Worm (Caenorhabditis elegans): ENCODE results near the gene Y56A3A.28.
"Not testable (repeated sequence)": the region's sequence is repeated elsewhere in the genome, so short reads cannot be mapped to it uniquely, and the experiment has no call there.

The Y56A3A.28 gene

DNA sequence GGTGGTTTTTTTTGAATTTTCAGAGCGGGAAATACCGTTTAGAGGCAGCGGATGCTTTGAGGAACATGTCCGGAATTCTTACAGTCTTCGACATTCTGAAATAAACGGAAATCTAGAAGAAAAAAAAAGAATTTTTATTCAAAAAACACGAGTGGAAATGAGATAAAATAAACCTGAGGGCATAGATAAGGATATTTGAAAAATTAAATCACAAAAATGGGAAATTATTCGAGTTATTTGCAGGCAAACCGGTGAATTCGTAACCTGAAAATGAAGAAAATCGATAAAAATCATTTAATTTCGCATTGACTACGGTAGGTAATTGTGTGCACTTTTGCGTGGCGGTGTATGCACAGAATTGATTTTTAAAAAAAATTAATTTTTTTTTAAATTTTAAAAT, 2.8 kb upstream of the Y56A3A.28 start, which contains the start of gene ung-1:
Gene ung-1, minus strand, starts transcription at position 101 of the 400 bp plus-strand sequence.
- no peak for TF ChIP-seq ceh-79 (tag; optimal IDR thresholded peaks at IDR 0.05)
- TF ChIP-seq lin-54 (GFP tag; optimal IDR thresholded peaks at IDR 0.05), result no peak
- TF ChIP-seq lsl-1 (GFP tag; optimal IDR thresholded peaks at IDR 0.05), result peak; percentile 76
- TF ChIP-seq snpc-3.4 (tag; optimal IDR thresholded peaks at IDR 0.05), result no peak
- TF ChIP-seq ceh-40 (GFP tag; IDR thresholded peaks at IDR 0.05), result no peak
- TF ChIP-seq ztf-3 (GFP tag; optimal IDR thresholded peaks at IDR 0.05), result no peak

ce11 chrIII:11967049-11967448, 4.1 kb downstream of the Y56A3A.28 start:
- peak; percentile 68 for TF ChIP-seq rcor-1 (GFP tag; IDR thresholded peaks at IDR 0.05)
- TF ChIP-seq F33H1.4 (GFP tag; IDR thresholded peaks at IDR 0.05), result peak; percentile 62
- TF ChIP-seq bed-2 (GFP tag; IDR thresholded peaks at IDR 0.05), result 0 out of 2 replicates have a peak, but pooled peaks have one; percentile 42
- peak; percentile 79 for TF ChIP-seq mcd-1 (GFP tag; IDR thresholded peaks at IDR 0.05)
- 0 out of 2 replicates have a peak, but pooled peaks have one; percentile 21 for TF ChIP-seq ztf-28 (GFP tag; IDR thresholded peaks at IDR 0.05)
- peak; percentile 75 for TF ChIP-seq B0019.2 (GFP tag; conservative IDR thresholded peaks at IDR 0.05)
- peak; percentile 99 for TF ChIP-seq egrh-3 (GFP tag; IDR thresholded peaks at IDR 0.05)
- peak; percentile 54; the same call in 1 of the 2 replicates for TF ChIP-seq Y95B8A.8 (GFP tag; IDR thresholded peaks at IDR 0.05)
- TF ChIP-seq snpc-4 (GFP tag; optimal IDR thresholded peaks at IDR 0.05); cebp-1 (tag; optimal IDR thresholded peaks at IDR 0.05): not testable (repeated sequence)
- TF ChIP-seq snpc-4 (tag; optimal IDR thresholded peaks at IDR 0.05), result peak in 2 of 4 experiments; percentile 17 to 60
- TF ChIP-seq ceh-100 (GFP tag; IDR thresholded peaks at IDR 0.05), result 0 out of 2 replicates have a peak, but pooled peaks have one; percentile 47
- peak; percentile 81 for TF ChIP-seq madf-6 (GFP tag; IDR thresholded peaks at IDR 0.05)
- TF ChIP-seq F39B2.1 (GFP tag; IDR thresholded peaks at IDR 0.05), result peak; percentile 5; the same call in 1 of the 2 replicates
- peak; percentile 37 for TF ChIP-seq tbp1 (GFP tag; optimal IDR thresholded peaks at IDR 0.05)
- peak; percentile 91 for TF ChIP-seq D2030.7 (GFP tag; IDR thresholded peaks at IDR 0.05)
- TF ChIP-seq dox-1 (GFP tag; IDR thresholded peaks at IDR 0.05), result peak; percentile 75
- peak; percentile 100 for TF ChIP-seq lin-26 (GFP tag; IDR thresholded peaks at IDR 0.05)
- 0 out of 2 replicates have a peak, but pooled peaks have one; percentile 23 for TF ChIP-seq cebp-1 (GFP tag; IDR thresholded peaks at IDR 0.05)
- 0 out of 2 replicates have a peak, but pooled peaks have one; percentile 37 for TF ChIP-seq Y53G8AR.9 (GFP tag; conservative IDR thresholded peaks at IDR 0.05)
- peak; percentile 85 for TF ChIP-seq nfyb-1 (GFP tag; IDR thresholded peaks at IDR 0.05)
- peak; percentile 51 for TF ChIP-seq ceh-91 (GFP tag; IDR thresholded peaks at IDR 0.05)
- peak; percentile 67; the same call in 1 of the 2 replicates for TF ChIP-seq ekl-4 (GFP tag; IDR thresholded peaks at IDR 0.05)
- peak; percentile 91 for TF ChIP-seq pbrm-1 (GFP tag; IDR thresholded peaks at IDR 0.05)

DNA sequence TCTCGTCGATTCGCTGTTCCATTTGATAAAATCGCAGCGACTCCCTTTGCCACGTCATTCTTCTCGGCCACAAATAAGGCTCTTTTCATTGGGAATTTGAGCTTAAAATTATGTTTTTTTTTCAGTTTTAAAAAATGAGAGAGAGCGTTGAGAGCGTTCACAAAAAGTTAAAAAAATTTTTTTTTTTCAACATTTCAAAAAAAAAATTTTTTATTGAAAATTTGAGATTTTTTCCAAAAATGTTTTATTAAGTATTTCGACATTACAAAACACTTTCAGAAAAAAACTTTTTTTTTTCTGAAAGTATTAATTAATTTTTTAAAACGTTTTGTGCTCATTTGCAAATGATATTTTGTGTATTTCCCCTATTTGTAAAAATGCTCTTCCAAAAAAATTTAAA, 11.1 kb downstream of the Y56A3A.28 start, which contains the start of gene top-3:
Gene top-3, minus strand, starts transcription at position 101 of the 400 bp plus-strand sequence.
- TF ChIP-seq tbp1 (GFP tag; optimal IDR thresholded peaks at IDR 0.05), result no peak
- TF ChIP-seq Y79H2A.3 (GFP tag; conservative IDR thresholded peaks at IDR 0.05), result no peak
- no peak for TF ChIP-seq egl-18 (GFP tag; IDR thresholded peaks at IDR 0.05)
- TF ChIP-seq C17E4.6 (GFP tag; IDR thresholded peaks at IDR 0.05), result no peak
- TF ChIP-seq cebp-2 (GFP tag; IDR thresholded peaks at IDR 0.05), result no peak
- no peak for TF ChIP-seq F37B4.10 (GFP tag; IDR thresholded peaks at IDR 0.05)
- no peak for TF ChIP-seq T07F8.4 (tag; optimal IDR thresholded peaks at IDR 0.05)
- no peak for TF ChIP-seq B0019.2 (GFP tag; conservative IDR thresholded peaks at IDR 0.05)
- no peak for TF ChIP-seq hlh-12 (tag; optimal IDR thresholded peaks at IDR 0.05)
- no peak for TF ChIP-seq nhr-90 (tag; optimal IDR thresholded peaks at IDR 0.05)
- no peak for TF ChIP-seq snpc-1.3 (tag; optimal IDR thresholded peaks at IDR 0.05; ENCODE audit: insufficient read depth)
- TF ChIP-seq lir-1 (GFP tag; conservative IDR thresholded peaks at IDR 0.05), result no peak
- no peak for TF ChIP-seq F52B5.7 (tag; optimal IDR thresholded peaks at IDR 0.05)
- no peak for TF ChIP-seq chd-7 (tag; optimal IDR thresholded peaks at IDR 0.05)
- TF ChIP-seq lin-40 (tag; optimal IDR thresholded peaks at IDR 0.05), result no peak
- TF ChIP-seq mxl-1 (tag; optimal IDR thresholded peaks at IDR 0.05), result no peak

All from whole organism, young adult.